Worm (Caenorhabditis elegans): ENCODE results near the gene nlp-16.

DNA sequence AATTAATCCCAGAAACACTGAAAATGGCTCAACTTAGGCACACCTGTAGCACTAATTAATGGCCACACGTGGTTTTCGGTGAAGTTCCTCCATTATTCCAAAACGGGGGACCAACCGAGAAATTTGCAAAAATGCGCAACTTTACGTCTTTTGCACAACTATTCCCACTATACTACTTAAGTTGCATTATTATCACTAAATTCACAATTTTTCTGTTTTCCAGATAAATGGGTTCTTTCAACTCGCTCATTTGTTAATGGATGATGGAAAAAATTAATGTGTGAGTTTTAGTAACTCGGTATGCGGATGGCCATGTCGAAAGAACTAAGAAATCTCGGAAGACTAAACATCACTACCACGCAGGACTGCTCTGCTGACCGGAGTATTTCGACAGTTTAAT is 5.0 kb downstream of the nlp-16 start, which contains the start of gene T13A10.64:
- no peak for TF ChIP-seq ets-5 (GFP tag; IDR thresholded peaks at IDR 0.05)
- TF ChIP-seq nhr-237 (tag; optimal IDR thresholded peaks at IDR 0.05), result no peak
- TF ChIP-seq fkh-8 (tag; optimal IDR thresholded peaks at IDR 0.05), result no peak
- TF ChIP-seq snpc-4 (tag; optimal IDR thresholded peaks at IDR 0.05), result no peak
- no peak for TF ChIP-seq aly-2 (tag; optimal IDR thresholded peaks at IDR 0.05)
- no peak for TF ChIP-seq alr-1 (tag; optimal IDR thresholded peaks at IDR 0.05; ENCODE audit: borderline replicate concordance)
- no peak for TF ChIP-seq efl-3 (GFP tag; optimal IDR thresholded peaks at IDR 0.05)
- no peak for TF ChIP-seq skn-1 (tag; optimal IDR thresholded peaks at IDR 0.05)
- TF ChIP-seq egl-27 (tag; optimal IDR thresholded peaks at IDR 0.05), result no peak
